Worm (Caenorhabditis elegans) whole organism, L4 larva: ENCODE results near the gene ehn-3.

ENCODE experiments used
- D1046.2 ChIP-seq: fragments of 200-800 bp; sonication (Bioruptor generic); IDR thresholded peaks from 2 replicates; pipeline ENCODE4 v1.3.6; 2022; ENCODE audit warnings: missing genetic modification characterization, missing compliant biosample characterization
- F26F4.8 ChIP-seq: fragments of 200-800 bp; sonication (Bioruptor generic); conservative IDR thresholded peaks from 2 replicates; pipeline ENCODE4 v1.3.6; 2022; ENCODE audit warnings: missing genetic modification characterization, missing compliant biosample characterization
- aha-1 ChIP-seq: fragments of 150-350 bp; peaks from one replicate; lab custom pipeline; 2014; ENCODE audit warnings: missing biosample characterization, missing genetic modification characterization
- dpl-1 ChIP-seq: fragments of 150-350 bp; optimal IDR thresholded peaks from 2 replicates; lab custom pipeline; 2014; ENCODE audit warnings: missing biosample characterization, missing genetic modification reagents, missing genetic modification characterization
- egl-27 ChIP-seq: sonication (generic microtip); optimal IDR thresholded peaks from 3 replicates; lab custom pipeline; 2017; ENCODE audit warnings: missing biosample characterization, missing genetic modification reagents, missing genetic modification characterization
- fos-1 ChIP-seq: fragments of 150-350 bp; optimal IDR thresholded peaks from 2 replicates; lab custom pipeline; 2014; ENCODE audit warnings: missing biosample characterization, missing genetic modification characterization
- lsy-2 ChIP-seq, 2 experiments: fragments of 150-350 bp in 1 of 2; sonication (generic microtip) in 1 of 2; optimal IDR thresholded peaks; 2 replicates each; lab custom pipeline; 2014 to 2017; ENCODE audit warnings: missing biosample characterization in 2 of 2, missing genetic modification characterization in 2 of 2
- mdl-1 ChIP-seq, 2 experiments: fragments of 150-350 bp in 1 of 2; sonication (generic microtip) in 1 of 2; optimal IDR thresholded peaks; 2 replicates each; lab custom pipeline; 2014 to 2017; ENCODE audit warnings: missing biosample characterization in 2 of 2, missing genetic modification characterization in 2 of 2
- nhr-28 ChIP-seq: fragments of 150-350 bp; optimal IDR thresholded peaks from 2 replicates; lab custom pipeline; 2014; ENCODE audit warnings: missing biosample characterization, missing genetic modification characterization
- nhr-41 ChIP-seq: fragments of 200-800 bp; sonication (Bioruptor generic); IDR thresholded peaks from 2 replicates; pipeline ENCODE4 v1.3.6; 2022; ENCODE audit warnings: missing genetic modification reagents, missing genetic modification characterization, missing compliant biosample characterization
- snpc-4 ChIP-seq: fragments of 150-350 bp; optimal IDR thresholded peaks from 2 replicates; lab custom pipeline; 2014; ENCODE audit warnings: missing biosample characterization, missing genetic modification characterization
- ztf-11 ChIP-seq: fragments of 150-350 bp; optimal IDR thresholded peaks from 2 replicates; lab custom pipeline; 2014; ENCODE audit warnings: missing biosample characterization, missing genetic modification characterization

ce11 chrIV:5419122-5419521 is at the start of gene ehn-3:
- TF ChIP-seq aha-1, result no peak
- TF ChIP-seq snpc-4, result no peak
- TF ChIP-seq egl-27 (tag; lab: Kevin White, UChicago), result no peak
- no peak for TF ChIP-seq fos-1 (tag; lab: Kevin White, UChicago)
- TF ChIP-seq nhr-28 (tag; lab: Kevin White, UChicago), result no peak
- TF ChIP-seq F26F4.8 (GFP tag; lab: Robert Waterston, UW), result no peak
- TF ChIP-seq dpl-1 (GFP tag; lab: Kevin White, UChicago), result no peak
- TF ChIP-seq D1046.2 (GFP tag; lab: Robert Waterston, UW), result no peak
- no peak for TF ChIP-seq ztf-11 (tag; lab: Kevin White, UChicago)
- TF ChIP-seq mdl-1 (tag; optimal IDR thresholded peaks at IDR 0.05; lab: Kevin White, UChicago), result no peak
- TF ChIP-seq lsy-2 (tag; optimal IDR thresholded peaks at IDR 0.05; lab: Kevin White, UChicago), result no peak
- TF ChIP-seq nhr-41 (GFP tag; lab: Robert Waterston, UW), result no peak
